Fruit fly (Drosophila melanogaster): Measurements from ENCODE around the gene CG8837.

The CG8837 gene

dm6 chr2L:3356193-3356645 is 36.2 kb downstream of the CG8837 start (continued):
- TF ChIP-seq CG8119 (GFP tag; IDR thresholded peaks at IDR 0.05) = peak; percentile 56; the same call in 1 of the 3 replicates
- peak; percentile 91 for TF ChIP-seq CG6808 (GFP tag; optimal IDR thresholded peaks at IDR 0.05)
- no peak for TF ChIP-seq Smox (GFP tag; optimal IDR thresholded peaks at IDR 0.05)
- peak; percentile 84; the same call in 2 of the 3 replicates for TF ChIP-seq CG6163 (GFP tag; IDR thresholded peaks at IDR 0.05)
- TF ChIP-seq CG34406 (GFP tag; optimal IDR thresholded peaks at IDR 0.05) = no peak
- no peak for TF ChIP-seq CG31627 (GFP tag; optimal IDR thresholded peaks at IDR 0.05)
- no peak for TF ChIP-seq Met (GFP tag; optimal IDR thresholded peaks at IDR 0.05)
- TF ChIP-seq CG11902 (GFP tag; optimal IDR thresholded peaks at IDR 0.05) = no peak

- TF ChIP-seq CG10669 (GFP tag; optimal IDR thresholded peaks at IDR 0.05) (no peak), Eip93F (GFP tag; optimal IDR thresholded peaks at IDR 0.05) (peak; percentile 92), vri (GFP tag; optimal IDR thresholded peaks at IDR 0.05) (peak; percentile 6), svp (GFP tag) (peak; percentile 83)
These were observed 37.0 kb downstream of the CG8837 start, which contains the start of gene CG8838 for dm6 chr2L:3356790-3357696. Gene CG8838, plus strand, starts transcription at chr2L:3357646.

DNA sequence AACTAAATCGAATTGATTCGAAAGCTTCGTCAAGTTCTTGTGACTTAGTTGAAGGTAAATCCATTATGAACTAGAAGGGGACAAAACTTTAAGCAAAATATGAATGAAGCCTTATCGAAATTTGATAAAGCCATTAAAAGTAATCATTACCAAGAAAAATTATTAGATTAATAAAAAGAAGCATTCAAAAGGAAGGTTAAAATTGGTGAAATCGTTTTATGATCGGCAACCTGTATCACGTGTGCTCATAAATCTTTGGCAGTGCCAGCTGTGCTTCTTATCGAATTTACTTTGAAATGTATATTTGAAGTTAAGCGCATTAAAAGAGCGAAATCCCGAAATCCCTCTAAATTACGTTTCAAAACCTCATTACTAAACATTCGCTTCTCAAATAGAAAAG is 41.8 kb downstream of the CG8837 start:
- TF ChIP-seq CG31627 (GFP tag; optimal IDR thresholded peaks at IDR 0.05) (no peak), Sox102F (GFP tag; optimal IDR thresholded peaks at IDR 0.05) (no peak), esn (GFP tag; optimal IDR thresholded peaks at IDR 0.05) (no peak), Sox15 (GFP tag; optimal IDR thresholded peaks at IDR 0.05) (no peak), Sox14 (GFP tag; optimal IDR thresholded peaks at IDR 0.05) (no peak), achi (GFP tag; optimal IDR thresholded peaks at IDR 0.05) (no peak), CG1621 (tag; optimal IDR thresholded peaks at IDR 0.05) (no peak), CG8119 (GFP tag; IDR thresholded peaks at IDR 0.05) (no peak), Smox (GFP tag; optimal IDR thresholded peaks at IDR 0.05) (no peak), OdsH (GFP tag; optimal IDR thresholded peaks at IDR 0.05) (no peak), Gug (GFP tag; IDR thresholded peaks at IDR 0.05) (no peak)

dm6 chr2L:3366043-3366679 is 46.1 kb downstream of the CG8837 start:
- TF ChIP-seq CG31627 (GFP tag; optimal IDR thresholded peaks at IDR 0.05) = no peak
- TF ChIP-seq vri (GFP tag; optimal IDR thresholded peaks at IDR 0.05) = peak; percentile 35
- peak; percentile 64 for TF ChIP-seq fkh (GFP tag; optimal IDR thresholded peaks at IDR 0.05)
- no peak for TF ChIP-seq CG6163 (GFP tag; IDR thresholded peaks at IDR 0.05)

DNA sequence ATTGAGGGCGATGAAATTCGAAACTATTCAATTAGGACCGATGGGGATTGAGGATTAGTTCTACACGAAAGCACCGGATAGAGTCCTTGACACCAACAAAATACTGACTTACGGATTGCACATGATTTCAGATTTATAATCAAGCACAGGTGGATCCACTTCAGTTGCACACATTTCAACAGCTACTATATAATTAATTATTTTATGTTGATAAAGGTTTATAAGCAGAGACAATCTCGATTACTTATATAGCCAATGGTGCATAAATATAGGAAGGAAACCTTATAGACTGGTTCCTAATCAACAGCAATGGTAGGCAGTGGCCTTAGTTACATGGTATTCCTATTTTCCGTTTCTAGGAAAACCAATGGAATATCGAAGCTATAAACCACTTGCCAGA is 48.4 kb downstream of the CG8837 start:
- TF ChIP-seq CG6792 (GFP tag; optimal IDR thresholded peaks at IDR 0.05) (no peak), CG6854 (GFP tag; optimal IDR thresholded peaks at IDR 0.05) (no peak), lz (GFP tag; optimal IDR thresholded peaks at IDR 0.05) (no peak), topi (GFP tag; optimal IDR thresholded peaks at IDR 0.05) (no peak), Sox15 (GFP tag; optimal IDR thresholded peaks at IDR 0.05) (no peak), Blimp-1 (GFP tag; optimal IDR thresholded peaks at IDR 0.05) (no peak), vri (GFP tag; optimal IDR thresholded peaks at IDR 0.05) (no peak), acj6 (GFP tag; optimal IDR thresholded peaks at IDR 0.05) (no peak), eg (GFP tag; IDR thresholded peaks at IDR 0.05) (no peak), CG11762 (GFP tag; optimal IDR thresholded peaks at IDR 0.05; ENCODE audit: insufficient read depth) (no peak), svp (GFP tag) (no peak)

Measured in whole organism, prepupa.